Worm (Caenorhabditis elegans): ENCODE results near the gene his-62.

his-62 gene

ce11 chrIV:7486201-7486947 lies at the start of gene his-62, which contains the start of gene his-61:
TSS of gene his-62 (plus strand) at chrIV:7486545.
TSS of gene his-61 (minus strand) at chrIV:7486217.
- TF ChIP-seq unc-130 (tag; optimal IDR thresholded peaks at IDR 0.05) = no peak
- no peak for TF ChIP-seq egl-27 (tag; optimal IDR thresholded peaks at IDR 0.05)
- peak; percentile 91 for TF ChIP-seq lin-14 (GFP tag; optimal IDR thresholded peaks at IDR 0.05)
- TF ChIP-seq unc-86 (tag; optimal IDR thresholded peaks at IDR 0.05) = peak; percentile 80
- TF ChIP-seq lsy-2 (tag; optimal IDR thresholded peaks at IDR 0.05) = peak in 1 of 2 experiments; percentile 50
- peak; percentile 60 for TF ChIP-seq grh-1 (GFP tag; IDR thresholded peaks at IDR 0.05)
- no peak for TF ChIP-seq lin-15B (tag; optimal IDR thresholded peaks at IDR 0.05)
- peak; percentile 13 for TF ChIP-seq efl-3 (GFP tag; optimal IDR thresholded peaks at IDR 0.05)
- TF ChIP-seq nhr-47 (tag; optimal IDR thresholded peaks at IDR 0.05) = peak; percentile 59
- TF ChIP-seq unc-98 (GFP tag; IDR thresholded peaks at IDR 0.05) = no peak
- no peak for TF ChIP-seq fkh-10 (GFP tag; optimal IDR thresholded peaks at IDR 0.05)
- TF ChIP-seq dpl-1 (GFP tag; optimal IDR thresholded peaks at IDR 0.05) = peak in 2 of 3 experiments; percentile 27 to 45
- no peak for TF ChIP-seq aha-1 (tag; optimal IDR thresholded peaks at IDR 0.05)
- peak; percentile 28 for TF ChIP-seq ztf-4 (tag; optimal IDR thresholded peaks at IDR 0.05)
- TF ChIP-seq tbx-2 (tag; optimal IDR thresholded peaks at IDR 0.05) = peak; percentile 52
- no peak for TF ChIP-seq F16B12.6 (tag; optimal IDR thresholded peaks at IDR 0.05)
- peak; percentile 54 for TF ChIP-seq mep-1 (tag; optimal IDR thresholded peaks at IDR 0.05)
- TF ChIP-seq ztf-11 (tag; optimal IDR thresholded peaks at IDR 0.05) = peak in 1 of 2 experiments; percentile 93
- TF ChIP-seq zip-4 (GFP tag; optimal IDR thresholded peaks at IDR 0.05) = no peak
- TF ChIP-seq lin-35 (GFP tag; optimal IDR thresholded peaks at IDR 0.05) = peak in 1 of 2 experiments; percentile 20
- peak; percentile 59 for TF ChIP-seq snu-23 (GFP tag; optimal IDR thresholded peaks at IDR 0.05)
- TF ChIP-seq nhr-71 (tag; optimal IDR thresholded peaks at IDR 0.05) = peak; percentile 67
- peak; percentile 61 for TF ChIP-seq jun-1 (tag; optimal IDR thresholded peaks at IDR 0.05)
- peak; percentile 15 for TF ChIP-seq fkh-8 (tag; optimal IDR thresholded peaks at IDR 0.05)
- peak; percentile 34 for TF ChIP-seq nhr-90 (tag; optimal IDR thresholded peaks at IDR 0.05; ENCODE audit: poor library complexity)
- peak; percentile 38; the same call in 1 of the 2 replicates for TF ChIP-seq isw-1 (GFP tag; IDR thresholded peaks at IDR 0.05)
- peak; percentile 25 for TF ChIP-seq snpc-4 (tag; optimal IDR thresholded peaks at IDR 0.05)
- TF ChIP-seq sup-37 (GFP tag; optimal IDR thresholded peaks at IDR 0.05) = no peak
- no peak for TF ChIP-seq C34B4.2 (tag; optimal IDR thresholded peaks at IDR 0.05)
- TF ChIP-seq ceh-82 (tag; optimal IDR thresholded peaks at IDR 0.05) = peak in 2 of 3 experiments; percentile 23 to 42
- peak; percentile 45 for TF ChIP-seq efl-1 (optimal IDR thresholded peaks at IDR 0.05)
- peak in 1 of 2 experiments; percentile 57 for TF ChIP-seq efl-1 (GFP tag; optimal IDR thresholded peaks at IDR 0.05 in 1 of 2)
- peak; percentile 37 for TF ChIP-seq nhr-20 (tag; optimal IDR thresholded peaks at IDR 0.05)
- TF ChIP-seq C16A3.4 (tag; optimal IDR thresholded peaks at IDR 0.05) = no peak
- peak; percentile 36 for TF ChIP-seq xbp-1 (tag; optimal IDR thresholded peaks at IDR 0.05)
- TF ChIP-seq nhr-85 (tag) = peak; percentile 82
- peak; percentile 82 for TF ChIP-seq swsn-7 (tag; optimal IDR thresholded peaks at IDR 0.05)

DNA sequence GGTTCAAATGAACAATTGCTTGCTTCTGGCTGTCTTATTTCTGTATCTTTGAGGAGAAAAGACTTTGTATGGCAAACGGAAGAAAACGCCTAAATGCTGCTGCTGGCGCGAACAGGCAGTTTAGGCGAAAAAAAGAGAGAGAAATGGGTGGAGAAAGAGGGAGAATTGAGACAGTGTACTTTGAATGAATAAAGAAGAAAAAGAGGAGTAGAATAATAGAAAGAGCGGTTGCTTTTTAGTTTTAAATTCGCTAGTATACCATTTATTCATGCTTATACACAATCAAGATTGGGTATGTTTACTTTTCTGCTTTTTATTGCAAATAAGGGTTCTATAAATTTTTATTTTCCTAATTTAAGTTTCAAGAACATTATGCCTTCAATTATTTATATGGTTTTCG lies 47.0 kb upstream of the his-62 start:
- TF ChIP-seq nhr-77 (tag; optimal IDR thresholded peaks at IDR 0.05) (no peak), ceh-88 (GFP tag; IDR thresholded peaks at IDR 0.05) (no peak), lin-14 (GFP tag; optimal IDR thresholded peaks at IDR 0.05) (no peak), blmp-1 (tag; optimal IDR thresholded peaks at IDR 0.05) (peak; percentile 8), fkh-4 (tag; optimal IDR thresholded peaks at IDR 0.05; ENCODE audit: borderline replicate concordance) (no peak), swsn-7 (tag; optimal IDR thresholded peaks at IDR 0.05) (no peak), unc-130 (tag; optimal IDR thresholded peaks at IDR 0.05) (no peak), unc-62 (GFP tag; optimal IDR thresholded peaks at IDR 0.05) (no peak)
